Fruit fly (Drosophila melanogaster): Measurements from ENCODE around the gene Clic.

The Clic gene

dm6 chrX:13838892-13839291 lies 16.8 kb upstream of the Clic start (continued):
- TF ChIP-seq Camta (GFP tag; optimal IDR thresholded peaks at IDR 0.05) (peak; percentile 65), dmrt11E (tag; optimal IDR thresholded peaks at IDR 0.05) (peak; percentile 41), luna (GFP tag; optimal IDR thresholded peaks at IDR 0.05) (no peak), CG8089 (GFP tag; optimal IDR thresholded peaks at IDR 0.05) (peak; percentile 63), Neu2 (GFP tag; optimal IDR thresholded peaks at IDR 0.05; ENCODE audit: borderline replicate concordance) (peak; percentile 20), sc (optimal IDR thresholded peaks at IDR 0.05) (no peak), sc (GFP tag; optimal IDR thresholded peaks at IDR 0.05) (peak; percentile 59), Atf6 (GFP tag; IDR thresholded peaks at IDR 0.05) (peak; percentile 62; the same call in 1 of the 2 replicates), kay (GFP tag; optimal IDR thresholded peaks at IDR 0.05) (peak; percentile 39), Ets65A (GFP tag) (peak; percentile 97), CG14710 (tag; optimal IDR thresholded peaks at IDR 0.05) (peak; percentile 41), slp2 (GFP tag; optimal IDR thresholded peaks at IDR 0.05) (peak; percentile 72), CG10565 (GFP tag; optimal IDR thresholded peaks at IDR 0.05) (no peak), run (tag; optimal IDR thresholded peaks at IDR 0.05) (peak; percentile 50), CG13894 (tag; optimal IDR thresholded peaks at IDR 0.05) (no peak), CG9727 (GFP tag; optimal IDR thresholded peaks at IDR 0.05) (peak; percentile 64), TFAM (GFP tag; optimal IDR thresholded peaks at IDR 0.05) (peak; percentile 3), sisA (GFP tag; IDR thresholded peaks at IDR 0.05) (peak; percentile 72), CG6254 (GFP tag; optimal IDR thresholded peaks at IDR 0.05) (peak; percentile 59), B-H2 (GFP tag; optimal IDR thresholded peaks at IDR 0.05) (no peak), yki (optimal IDR thresholded peaks at IDR 0.05) (no peak), CG11247 (GFP tag; IDR thresholded peaks at IDR 0.05) (peak; percentile 45; the same call in 1 of the 2 replicates), btn (GFP tag; optimal IDR thresholded peaks at IDR 0.05) (peak; percentile 52), YL-1 (GFP tag; optimal IDR thresholded peaks at IDR 0.05) (no peak), Spps (tag; optimal IDR thresholded peaks at IDR 0.05) (no peak), en (GFP tag; optimal IDR thresholded peaks at IDR 0.05) (peak; percentile 40), CG9215 (GFP tag; IDR thresholded peaks at IDR 0.05) (peak; percentile 30; the same call in 1 of the 2 replicates), Jarid2 (GFP tag; optimal IDR thresholded peaks at IDR 0.05) (no peak), lbe (GFP tag; optimal IDR thresholded peaks at IDR 0.05) (peak; percentile 88), CG15011 (GFP tag; optimal IDR thresholded peaks at IDR 0.05) (peak; percentile 15), hth (optimal IDR thresholded peaks at IDR 0.05) (no peak), D (optimal IDR thresholded peaks at IDR 0.05) (no peak), D (GFP tag; optimal IDR thresholded peaks at IDR 0.05) (peak; percentile 59), ap (GFP tag; IDR thresholded peaks at IDR 0.05) (peak; percentile 65), CG2129 (GFP tag; IDR thresholded peaks at IDR 0.05; ENCODE audit: partially characterized antibody) (no peak), bsh (GFP tag; optimal IDR thresholded peaks at IDR 0.05) (peak; percentile 50 to 58), vnd (GFP tag; IDR thresholded peaks at IDR 0.05; ENCODE audit: partially characterized antibody) (no peak), tx (GFP tag; optimal IDR thresholded peaks at IDR 0.05) (peak; percentile 38), CG14667 (GFP tag; IDR thresholded peaks at IDR 0.05) (peak; percentile 48), CG17359 (tag; optimal IDR thresholded peaks at IDR 0.05) (peak; percentile 84), CG12769 (tag; optimal IDR thresholded peaks at IDR 0.05) (peak; percentile 66), CG15696 (tag; optimal IDR thresholded peaks at IDR 0.05) (peak; percentile 42), CG4282 (GFP tag; optimal IDR thresholded peaks at IDR 0.05) (peak; percentile 41), mirr (GFP tag; optimal IDR thresholded peaks at IDR 0.05) (no peak), br (optimal IDR thresholded peaks at IDR 0.05) (no peak), CG12942 (GFP tag; optimal IDR thresholded peaks at IDR 0.05) (peak; percentile 32), NfI (GFP tag; optimal IDR thresholded peaks at IDR 0.05) (peak; percentile 63), salm (tag; optimal IDR thresholded peaks at IDR 0.05) (peak; percentile 59), stwl (tag; optimal IDR thresholded peaks at IDR 0.05) (no peak), lov (optimal IDR thresholded peaks at IDR 0.05) (no peak), lov (GFP tag; IDR thresholded peaks at IDR 0.05) (no peak), crol (GFP tag; IDR thresholded peaks at IDR 0.05) (no peak), Elba2 (GFP tag; optimal IDR thresholded peaks at IDR 0.05) (peak; percentile 44)
